Worm (Caenorhabditis elegans): Measurements from ENCODE around the gene srd-43.
A peak's percentile ranks its signal among the peaks of the same experiment; 100 is the strongest.

Gene srd-43

ce11 chrX:13307852-13308251 lies 2.2 kb upstream of the srd-43 start (continued):
- TF ChIP-seq nhr-28 (tag; optimal IDR thresholded peaks at IDR 0.05), result no peak
- no peak for TF ChIP-seq ztf-11 (tag; optimal IDR thresholded peaks at IDR 0.05)
- no peak for TF ChIP-seq dmd-8 (GFP tag; IDR thresholded peaks at IDR 0.05)
- TF ChIP-seq ceh-44 (GFP tag; IDR thresholded peaks at IDR 0.05), result no peak
- TF ChIP-seq nhr-102 (tag; optimal IDR thresholded peaks at IDR 0.05), result peak; percentile 10
- TF ChIP-seq lin-39 (tag; optimal IDR thresholded peaks at IDR 0.05), result no peak
- TF ChIP-seq F44E2.7 (GFP tag; IDR thresholded peaks at IDR 0.05), result no peak
- TF ChIP-seq lin-15B (tag; optimal IDR thresholded peaks at IDR 0.05), result no peak
- TF ChIP-seq lin-1 (GFP tag; IDR thresholded peaks at IDR 0.05), result no peak
- no peak for TF ChIP-seq nhr-6 (tag; optimal IDR thresholded peaks at IDR 0.05)
- no peak for TF ChIP-seq F26F4.8 (GFP tag; conservative IDR thresholded peaks at IDR 0.05)
- no peak for TF ChIP-seq daf-19 (GFP tag; conservative IDR thresholded peaks at IDR 0.05)
- TF ChIP-seq unc-130 (GFP tag; optimal IDR thresholded peaks at IDR 0.05), result no peak
- TF ChIP-seq nhr-42 (GFP tag; IDR thresholded peaks at IDR 0.05), result no peak
- TF ChIP-seq nhr-77 (tag; optimal IDR thresholded peaks at IDR 0.05), result no peak
- no peak for TF ChIP-seq snpc-4 (tag; optimal IDR thresholded peaks at IDR 0.05)
- TF ChIP-seq duxl-1 (tag; optimal IDR thresholded peaks at IDR 0.05; ENCODE audit: poor library complexity), result peak; percentile 47
- no peak for TF ChIP-seq egl-27 (tag; optimal IDR thresholded peaks at IDR 0.05)
- TF ChIP-seq dpl-1 (GFP tag; optimal IDR thresholded peaks at IDR 0.05), result no peak
- TF ChIP-seq tra-1 (GFP tag; IDR thresholded peaks at IDR 0.05), result no peak
- TF ChIP-seq saeg-2 (GFP tag; IDR thresholded peaks at IDR 0.05), result no peak
- TF ChIP-seq zag-1 (tag; optimal IDR thresholded peaks at IDR 0.05), result no peak
- TF ChIP-seq fos-1 (tag; optimal IDR thresholded peaks at IDR 0.05), result no peak
- no peak for TF ChIP-seq ces-1 (GFP tag; optimal IDR thresholded peaks at IDR 0.05)
- no peak for TF ChIP-seq attf-4 (tag; optimal IDR thresholded peaks at IDR 0.05)
- 0 out of 2 replicates have a peak, but pooled peaks have one; percentile 11 for TF ChIP-seq T26A8.4 (GFP tag; IDR thresholded peaks at IDR 0.05)
- no peak for TF ChIP-seq aly-2 (tag; optimal IDR thresholded peaks at IDR 0.05)

ce11 chrX:13306869-13307446 lies 1.3 kb upstream of the srd-43 start:
- TF ChIP-seq rbr-2 (tag; optimal IDR thresholded peaks at IDR 0.05) (peak; percentile 90), spr-1 (tag; optimal IDR thresholded peaks at IDR 0.05) (peak; percentile 79), nhr-11 (tag; optimal IDR thresholded peaks at IDR 0.05) (peak; percentile 60), lsy-2 (tag; optimal IDR thresholded peaks at IDR 0.05) (peak in 1 of 2 experiments; percentile 3), pha-4 (GFP tag; IDR thresholded peaks at IDR 0.05) (no peak; the same call in none of the 2 replicates), pha-4 (tag; optimal IDR thresholded peaks at IDR 0.05) (peak; percentile 12), unc-39 (tag; optimal IDR thresholded peaks at IDR 0.05) (no peak), F10B5.3 (tag; optimal IDR thresholded peaks at IDR 0.05) (peak; percentile 82), egl-27 (tag; optimal IDR thresholded peaks at IDR 0.05) (no peak), mdl-1 (tag; optimal IDR thresholded peaks at IDR 0.05) (peak; percentile 42 to 64), egl-43 (GFP tag; IDR thresholded peaks at IDR 0.05) (no peak), ceh-82 (tag; optimal IDR thresholded peaks at IDR 0.05) (no peak), Y105C5A.15 (GFP tag; IDR thresholded peaks at IDR 0.05) (peak; percentile 88; the same call in 1 of the 2 replicates), madf-9 (GFP tag; conservative IDR thresholded peaks at IDR 0.05) (peak; percentile 92), tra-1 (GFP tag; IDR thresholded peaks at IDR 0.05) (peak; percentile 96), tag-97 (GFP tag; IDR thresholded peaks at IDR 0.05) (no peak), saeg-2 (GFP tag; IDR thresholded peaks at IDR 0.05) (peak; percentile 72), daf-16 (GFP tag; optimal IDR thresholded peaks at IDR 0.05) (peak; percentile 87 to 97), daf-16 (tag; optimal IDR thresholded peaks at IDR 0.05) (peak; percentile 89), ZK337.2 (GFP tag; IDR thresholded peaks at IDR 0.05) (peak; percentile 87), nhr-28 (tag; optimal IDR thresholded peaks at IDR 0.05) (peak; percentile 57), nhr-48 (tag; optimal IDR thresholded peaks at IDR 0.05) (peak; percentile 78), F49E8.2 (tag; optimal IDR thresholded peaks at IDR 0.05; ENCODE audit: borderline replicate concordance) (peak; percentile 87), lin-13 (GFP tag; optimal IDR thresholded peaks at IDR 0.05) (peak; percentile 56), zag-1 (tag; optimal IDR thresholded peaks at IDR 0.05) (no peak), nhr-42 (GFP tag; IDR thresholded peaks at IDR 0.05) (peak; percentile 77), arid-1 (GFP tag; conservative IDR thresholded peaks at IDR 0.05) (peak; percentile 91), hlh-30 (tag; optimal IDR thresholded peaks at IDR 0.05; ENCODE audit: insufficient read depth) (peak; percentile 83), nhr-25 (tag; optimal IDR thresholded peaks at IDR 0.05; ENCODE audit: borderline replicate concordance, insufficient read depth) (no peak), attf-4 (tag; optimal IDR thresholded peaks at IDR 0.05) (no peak), fkh-10 (GFP tag; optimal IDR thresholded peaks at IDR 0.05) (peak; percentile 31)
